Worm (Caenorhabditis elegans): ENCODE data around the gene pqn-31.

- TF ChIP-seq saeg-2 (GFP tag; IDR thresholded peaks at IDR 0.05) (no peak), ztf-11 (tag; optimal IDR thresholded peaks at IDR 0.05) (no peak), lin-39 (tag; optimal IDR thresholded peaks at IDR 0.05) (no peak)
Observed at ce11 chrV:9126316-9126715, 16.9 kb downstream of the pqn-31 start, which contains the start of gene F21C10.4.

Data from whole organism, L4 larva.